Fruit fly (Drosophila melanogaster) whole organism, embryonic: ENCODE measurements around the gene CG7335.

Source experiments
- CG12219 ChIP-seq: fragments of 200-800 bp; sonication (Bioruptor generic); optimal IDR thresholded peaks from 3 replicates; lab custom pipeline; 2018; ENCODE audit warnings: missing biosample characterization, mild to moderate bottlenecking, missing genetic modification characterization
- CG13287 ChIP-seq: fragments of 200-800 bp; sonication (Bioruptor generic); IDR thresholded peaks from 2 replicates; pipeline ENCODE4 v1.3.6; 2022; ENCODE audit warnings: missing biosample characterization, missing genetic modification characterization; ENCODE audit not compliant: partially characterized antibody
- CG17829 ChIP-seq: fragments of 200-800 bp; optimal IDR thresholded peaks from 2 replicates; lab custom pipeline; 2019; ENCODE audit warnings: missing biosample characterization, mild to moderate bottlenecking, missing genetic modification characterization, moderate library complexity
- CG18619 ChIP-seq: fragments of 200-800 bp; sonication (Bioruptor generic); optimal IDR thresholded peaks from 3 replicates; lab custom pipeline; 2017; ENCODE audit warnings: missing biosample characterization, mild to moderate bottlenecking, missing genetic modification characterization
- Myb ChIP-seq: fragments of 200-800 bp; sonication (Bioruptor generic); optimal IDR thresholded peaks from 2 replicates; lab custom pipeline; 2016; ENCODE audit warnings: missing biosample characterization, missing genetic modification characterization
- btn ChIP-seq: fragments of 200-800 bp; sonication (Bioruptor generic); optimal IDR thresholded peaks from 2 replicates; lab custom pipeline; 2016; ENCODE audit warnings: missing biosample characterization, missing genetic modification characterization
- cad ChIP-seq: fragments of >200 bp; optimal IDR thresholded peaks from 2 replicates; lab custom pipeline; 2017; ENCODE audit warnings: missing biosample characterization, missing genetic modification characterization
- caup ChIP-seq: fragments of 200-800 bp; sonication (Bioruptor generic); optimal IDR thresholded peaks from 3 replicates; lab custom pipeline; 2017; ENCODE audit warnings: missing biosample characterization, mild to moderate bottlenecking, missing genetic modification characterization, moderate library complexity; ENCODE audit not compliant: severe bottlenecking
- dm ChIP-seq: fragments of 200-800 bp; sonication (Bioruptor generic); optimal IDR thresholded peaks from 3 replicates; lab custom pipeline; 2016; ENCODE audit warnings: missing biosample characterization, missing genetic modification characterization
- ems ChIP-seq: fragments of 200-800 bp; sonication (Bioruptor generic); optimal IDR thresholded peaks from 3 replicates; lab custom pipeline; 2016; ENCODE audit warnings: missing biosample characterization, missing genetic modification characterization
- pros ChIP-seq: fragments of 200-800 bp; sonication (Bioruptor generic); optimal IDR thresholded peaks from 3 replicates; lab custom pipeline; 2019; ENCODE audit warnings: missing biosample characterization, mild to moderate bottlenecking, missing genetic modification characterization, moderate library complexity
- sqz ChIP-seq: fragments of 200-800 bp; sonication (Bioruptor generic); optimal IDR thresholded peaks from 3 replicates; lab custom pipeline; 2018; ENCODE audit warnings: missing biosample characterization, mild to moderate bottlenecking, missing genetic modification characterization
- usp ChIP-seq: fragments of >200 bp; optimal IDR thresholded peaks from 2 replicates; lab custom pipeline; 2017; ENCODE audit warnings: missing biosample characterization, missing genetic modification characterization
- wdn ChIP-seq: fragments of 200-800 bp; sonication (Bioruptor generic); IDR thresholded peaks from 2 replicates; pipeline ENCODE4 v1.3.6; 2022; ENCODE audit warnings: missing biosample characterization, missing genetic modification characterization

- no peak for TF ChIP-seq caup (GFP tag; lab: Kevin White, UChicago)
- no peak for TF ChIP-seq usp (GFP tag; lab: Kevin White, UChicago)
- TF ChIP-seq CG17829 = no peak
- TF ChIP-seq CG18619 (GFP tag; lab: Kevin White, UChicago) = no peak
- no peak for TF ChIP-seq cad (GFP tag; lab: Kevin White, UChicago)
- no peak for TF ChIP-seq btn
- TF ChIP-seq CG13287 (GFP tag; lab: Robert Waterston, UW) = no peak
- no peak for TF ChIP-seq wdn
- no peak for TF ChIP-seq CG12219
- TF ChIP-seq dm (GFP tag; lab: Kevin White, UChicago) = no peak
- TF ChIP-seq pros (GFP tag; lab: Kevin White, UChicago) = no peak
- TF ChIP-seq ems = no peak
- no peak for TF ChIP-seq sqz
- no peak for TF ChIP-seq Myb (GFP tag; lab: Kevin White, UChicago)
Observed at dm6 chr3L:20104543-20105046, 28.5 kb downstream of the CG7335 start.
